Fruit fly (Drosophila melanogaster) Kc167 (cell line): ENCODE data around the gene tHMG1.

Experiments used
- Sin3A ChIP-seq: fragments of >200 bp; optimal IDR thresholded peaks from 2 replicates; lab custom pipeline; 2018; ENCODE audit warnings: missing external identifiers
- psq ChIP-seq: fragments of >200 bp; optimal IDR thresholded peaks from 2 replicates; lab custom pipeline; 2017; ENCODE audit warnings: missing external identifiers

DNA sequence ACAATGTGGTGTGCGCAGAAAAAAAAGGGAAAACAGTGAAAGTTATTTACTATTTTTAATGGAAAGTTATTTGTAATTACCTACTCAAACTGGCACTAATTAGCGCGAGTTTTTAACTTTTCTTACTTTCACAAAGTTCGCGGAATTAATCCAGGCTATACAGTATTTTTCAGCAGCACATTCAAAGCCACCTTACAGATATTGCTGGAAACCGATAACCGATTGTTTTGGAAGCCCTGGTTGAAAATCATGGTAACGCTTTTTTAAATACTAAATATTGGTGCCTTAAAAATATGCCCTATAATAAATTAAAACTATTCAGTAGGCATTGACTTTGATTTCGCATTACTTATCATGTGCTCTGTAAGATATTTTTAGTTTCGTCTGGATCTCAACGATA lies 1.1 kb downstream of the tHMG1 start, which contains the start of gene tHMG2:
- TF ChIP-seq Sin3A (lab: Kevin White, UChicago) (no peak), psq (lab: Kevin White, UChicago) (no peak)
